Worm (Caenorhabditis elegans) whole organism, L1 larva: ENCODE data around the gene ZK822.10.

Source experiments
- C04F5.9 ChIP-seq: sonication (generic microtip); optimal IDR thresholded peaks from 2 replicates; lab custom pipeline; 2016; ENCODE audit warnings: missing genetic modification characterization, missing compliant biosample characterization
- C16A3.4 ChIP-seq: fragments of 150-350 bp; optimal IDR thresholded peaks from 2 replicates; lab custom pipeline; 2014; ENCODE audit warnings: missing biosample characterization, missing genetic modification characterization
- aha-1 ChIP-seq: fragments of 150-350 bp; optimal IDR thresholded peaks from 2 replicates; lab custom pipeline; 2014; ENCODE audit warnings: missing biosample characterization, missing genetic modification characterization
- aly-2 ChIP-seq: fragments of 150-350 bp; optimal IDR thresholded peaks from 2 replicates; lab custom pipeline; 2014; ENCODE audit warnings: missing biosample characterization, missing genetic modification characterization
- ama-1 ChIP-seq: fragments of 150-350 bp; optimal IDR thresholded peaks from 2 replicates; lab custom pipeline; 2014
- blmp-1 ChIP-seq: fragments of 150-350 bp; optimal IDR thresholded peaks from 2 replicates; lab custom pipeline; 2014; ENCODE audit warnings: missing biosample characterization, missing genetic modification characterization
- ceh-8 ChIP-seq: fragments of 200-800 bp; sonication (Bioruptor generic); optimal IDR thresholded peaks from 2 replicates; lab custom pipeline; 2018; ENCODE audit warnings: mild to moderate bottlenecking, missing genetic modification characterization, moderate library complexity, missing compliant biosample characterization
- ceh-82 ChIP-seq, 3 experiments: fragments of 150-350 bp in 1 of 3; sonication (generic microtip) in 2 of 3; optimal IDR thresholded peaks; 2 replicates each; lab custom pipeline; 2014 to 2017; ENCODE audit warnings: missing biosample characterization in 3 of 3, missing genetic modification characterization in 3 of 3
- ces-1 ChIP-seq: fragments of 150-350 bp; optimal IDR thresholded peaks from 2 replicates; lab custom pipeline; 2014; ENCODE audit warnings: missing biosample characterization, missing genetic modification reagents, missing genetic modification characterization
- dsc-1 ChIP-seq: sonication (generic microtip); optimal IDR thresholded peaks from 2 replicates; lab custom pipeline; 2016; ENCODE audit warnings: mild to moderate bottlenecking, missing genetic modification characterization, missing compliant biosample characterization
- efl-1 ChIP-seq, 4 experiments: fragments of 150-350 bp; optimal IDR thresholded peaks in 3 of 4; peaks in 1 of 4; 1 replicate in 1 of 4; 2 replicates in 3 of 4; lab custom pipeline; 2014; ENCODE audit warnings: missing biosample characterization in 2 of 4, missing genetic modification characterization in 2 of 4, missing genetic modification reagents in 2 of 4
- egl-13 ChIP-seq: sonication (generic microtip); optimal IDR thresholded peaks from 2 replicates; lab custom pipeline; 2016; ENCODE audit warnings: missing genotype, missing genetic modification reagents, missing genetic modification characterization, missing compliant biosample characterization
- egl-27 ChIP-seq, 2 experiments: fragments of 150-350 bp in 1 of 2; sonication (generic microtip); optimal IDR thresholded peaks; 3 replicates each; lab custom pipeline; 2017 to 2018; ENCODE audit warnings: missing biosample characterization in 2 of 2, missing genetic modification characterization in 2 of 2, missing genetic modification reagents in 2 of 2
- elt-2 ChIP-seq: sonication (generic microtip); optimal IDR thresholded peaks from 2 replicates; lab custom pipeline; 2016; ENCODE audit warnings: missing genetic modification characterization, mild to moderate bottlenecking, inconsistent platforms, missing compliant biosample characterization, missing genetic modification reagents
- fkh-4 ChIP-seq: sonication (generic microtip); optimal IDR thresholded peaks from 2 replicates; lab custom pipeline; 2016; ENCODE audit warnings: missing compliant biosample characterization, missing genetic modification characterization, borderline replicate concordance
- fkh-8 ChIP-seq: sonication (generic microtip); optimal IDR thresholded peaks from 2 replicates; lab custom pipeline; 2016; ENCODE audit warnings: mild to moderate bottlenecking, missing genetic modification characterization, missing compliant biosample characterization
- hlh-4 ChIP-seq: sonication (generic microtip); optimal IDR thresholded peaks from 2 replicates; lab custom pipeline; 2016; ENCODE audit warnings: mild to moderate bottlenecking, missing genetic modification characterization, missing compliant biosample characterization
- irx-1 ChIP-seq: sonication (generic microtip); optimal IDR thresholded peaks from 2 replicates; lab custom pipeline; 2016; ENCODE audit warnings: missing genetic modification characterization, missing compliant biosample characterization
- isw-1 ChIP-seq: fragments of 200-800 bp; sonication (Bioruptor generic); IDR thresholded peaks from 2 replicates; pipeline ENCODE4 v1.3.6; 2022; ENCODE audit warnings: missing genetic modification characterization, missing compliant biosample characterization
- jun-1 ChIP-seq: fragments of 150-350 bp; optimal IDR thresholded peaks from 2 replicates; lab custom pipeline; 2014; ENCODE audit warnings: missing biosample characterization, missing genetic modification reagents, missing genetic modification characterization
- lin-13 ChIP-seq: fragments of 150-350 bp; optimal IDR thresholded peaks from 2 replicates; lab custom pipeline; 2014; ENCODE audit warnings: missing biosample characterization, missing genetic modification reagents, missing genetic modification characterization
- lin-15B ChIP-seq: fragments of 150-350 bp; sonication (generic microtip); optimal IDR thresholded peaks from 3 replicates; lab custom pipeline; 2014; ENCODE audit warnings: missing biosample characterization, missing genetic modification characterization
- lin-39 ChIP-seq: fragments of 150-350 bp; optimal IDR thresholded peaks from 2 replicates; lab custom pipeline; 2014; ENCODE audit warnings: missing biosample characterization, missing genetic modification reagents, missing genetic modification characterization
- lir-3 ChIP-seq: sonication (generic microtip); optimal IDR thresholded peaks from 2 replicates; lab custom pipeline; 2016; ENCODE audit warnings: mild to moderate bottlenecking, missing genetic modification characterization, moderate library complexity, missing compliant biosample characterization; ENCODE audit not compliant: poor library complexity
- mab-9 ChIP-seq: fragments of 200-800 bp; sonication (Bioruptor generic); IDR thresholded peaks from 2 replicates; pipeline ENCODE4 v1.3.6; 2022; ENCODE audit warnings: missing genetic modification reagents, missing genetic modification characterization, missing compliant biosample characterization
- mdl-1 ChIP-seq, 2 experiments: fragments of 150-350 bp; optimal IDR thresholded peaks; 2 replicates each; lab custom pipeline; 2014 to 2017; ENCODE audit warnings: missing biosample characterization in 2 of 2, missing genetic modification characterization in 2 of 2, inconsistent platforms in 1 of 2
- nhr-11 ChIP-seq: fragments of 150-350 bp; optimal IDR thresholded peaks from 2 replicates; lab custom pipeline; 2014; ENCODE audit warnings: missing biosample characterization, missing genetic modification characterization
- nhr-19 ChIP-seq: fragments of 200-800 bp; sonication (Bioruptor generic); conservative IDR thresholded peaks from 2 replicates; pipeline ENCODE4 v1.3.6; 2022; ENCODE audit warnings: missing genetic modification characterization, missing compliant biosample characterization
- nhr-20 ChIP-seq: sonication (generic microtip); optimal IDR thresholded peaks from 2 replicates; lab custom pipeline; 2016; ENCODE audit warnings: mild to moderate bottlenecking, missing genetic modification characterization, missing compliant biosample characterization
- nhr-237 ChIP-seq: fragments of 150-350 bp; optimal IDR thresholded peaks from 2 replicates; lab custom pipeline; 2014; ENCODE audit warnings: missing biosample characterization, missing genetic modification characterization
- nhr-76 ChIP-seq: sonication (generic microtip); optimal IDR thresholded peaks from 2 replicates; lab custom pipeline; 2017; ENCODE audit warnings: missing biosample characterization, missing genetic modification characterization
- nhr-77 ChIP-seq: fragments of 150-350 bp; optimal IDR thresholded peaks from 2 replicates; lab custom pipeline; 2014; ENCODE audit warnings: missing biosample characterization, missing genetic modification characterization
- nhr-84 ChIP-seq: sonication (generic microtip); optimal IDR thresholded peaks from 2 replicates; lab custom pipeline; 2017; ENCODE audit warnings: missing biosample characterization, missing genetic modification characterization
- nhr-85 ChIP-seq: sonication (generic microtip); peaks from one replicate; lab custom pipeline; 2016; ENCODE audit warnings: missing genetic modification characterization, inconsistent platforms, missing compliant biosample characterization
- nhr-90 ChIP-seq: sonication (generic microtip); optimal IDR thresholded peaks from 2 replicates; lab custom pipeline; 2016; ENCODE audit warnings: mild to moderate bottlenecking, missing genetic modification characterization, missing compliant biosample characterization; ENCODE audit not compliant: poor library complexity
- pag-3 ChIP-seq: sonication (generic microtip); optimal IDR thresholded peaks from 2 replicates; lab custom pipeline; 2017; ENCODE audit warnings: missing genetic modification characterization, mild to moderate bottlenecking, missing compliant biosample characterization, antibody characterized with exemption, borderline replicate concordance; ENCODE audit not compliant: insufficient read depth
- pax-3 ChIP-seq: fragments of 200-800 bp; sonication (Bioruptor generic); optimal IDR thresholded peaks from 2 replicates; lab custom pipeline; 2018; ENCODE audit warnings: mild to moderate bottlenecking, missing genetic modification characterization, moderate library complexity, missing compliant biosample characterization
- rnt-1 ChIP-seq: sonication (generic microtip); optimal IDR thresholded peaks from 2 replicates; lab custom pipeline; 2016; ENCODE audit warnings: mild to moderate bottlenecking, missing genetic modification characterization, moderate library complexity, missing compliant biosample characterization
- skn-1 ChIP-seq: fragments of 150-350 bp; optimal IDR thresholded peaks from 2 replicates; lab custom pipeline; 2014; ENCODE audit warnings: missing biosample characterization, missing genetic modification characterization
- snpc-4 ChIP-seq: fragments of 150-350 bp; optimal IDR thresholded peaks from 2 replicates; lab custom pipeline; 2014; ENCODE audit warnings: missing biosample characterization, missing genetic modification characterization
- snu-23 ChIP-seq: sonication (generic microtip); optimal IDR thresholded peaks from 2 replicates; lab custom pipeline; 2016; ENCODE audit warnings: missing genetic modification characterization, missing compliant biosample characterization
- sox-4 ChIP-seq: sonication (generic microtip); optimal IDR thresholded peaks from 2 replicates; lab custom pipeline; 2016; ENCODE audit warnings: missing genetic modification characterization, missing compliant biosample characterization
- sup-37 ChIP-seq: fragments of 200-800 bp; sonication (Bioruptor generic); optimal IDR thresholded peaks from 2 replicates; lab custom pipeline; 2018; ENCODE audit warnings: mild to moderate bottlenecking, missing genetic modification characterization, missing compliant biosample characterization
- swsn-7 ChIP-seq: sonication (generic microtip); optimal IDR thresholded peaks from 2 replicates; lab custom pipeline; 2016; ENCODE audit warnings: missing genetic modification characterization, missing compliant biosample characterization
- tbx-2 ChIP-seq: sonication (generic microtip); optimal IDR thresholded peaks from 2 replicates; lab custom pipeline; 2016; ENCODE audit warnings: missing genetic modification characterization, missing compliant biosample characterization
- unc-130 ChIP-seq: fragments of 150-350 bp; optimal IDR thresholded peaks from 2 replicates; lab custom pipeline; 2017; ENCODE audit warnings: missing biosample characterization, missing genetic modification characterization, inconsistent platforms
- unc-62 ChIP-seq: fragments of 150-350 bp; optimal IDR thresholded peaks from 2 replicates; lab custom pipeline; 2014; ENCODE audit warnings: missing biosample characterization, missing genetic modification reagents, missing genetic modification characterization
- unc-86 ChIP-seq: sonication (generic microtip); optimal IDR thresholded peaks from 2 replicates; lab custom pipeline; 2016; ENCODE audit warnings: missing genetic modification characterization, missing compliant biosample characterization
- zip-4 ChIP-seq: fragments of 200-800 bp; sonication (Bioruptor generic); optimal IDR thresholded peaks from 2 replicates; lab custom pipeline; 2018; ENCODE audit warnings: mild to moderate bottlenecking, missing genetic modification characterization, moderate library complexity, missing compliant biosample characterization
- ztf-11 ChIP-seq, 2 experiments: sonication (generic microtip); optimal IDR thresholded peaks; 2 replicates each; lab custom pipeline; 2016 to 2017; ENCODE audit warnings: missing genetic modification characterization in 2 of 2, missing biosample characterization in 1 of 2, missing compliant biosample characterization in 1 of 2
- ztf-4 ChIP-seq: fragments of 150-350 bp; optimal IDR thresholded peaks from 2 replicates; lab custom pipeline; 2014; ENCODE audit warnings: missing biosample characterization, missing genetic modification characterization

The ZK822.10 gene

DNA sequence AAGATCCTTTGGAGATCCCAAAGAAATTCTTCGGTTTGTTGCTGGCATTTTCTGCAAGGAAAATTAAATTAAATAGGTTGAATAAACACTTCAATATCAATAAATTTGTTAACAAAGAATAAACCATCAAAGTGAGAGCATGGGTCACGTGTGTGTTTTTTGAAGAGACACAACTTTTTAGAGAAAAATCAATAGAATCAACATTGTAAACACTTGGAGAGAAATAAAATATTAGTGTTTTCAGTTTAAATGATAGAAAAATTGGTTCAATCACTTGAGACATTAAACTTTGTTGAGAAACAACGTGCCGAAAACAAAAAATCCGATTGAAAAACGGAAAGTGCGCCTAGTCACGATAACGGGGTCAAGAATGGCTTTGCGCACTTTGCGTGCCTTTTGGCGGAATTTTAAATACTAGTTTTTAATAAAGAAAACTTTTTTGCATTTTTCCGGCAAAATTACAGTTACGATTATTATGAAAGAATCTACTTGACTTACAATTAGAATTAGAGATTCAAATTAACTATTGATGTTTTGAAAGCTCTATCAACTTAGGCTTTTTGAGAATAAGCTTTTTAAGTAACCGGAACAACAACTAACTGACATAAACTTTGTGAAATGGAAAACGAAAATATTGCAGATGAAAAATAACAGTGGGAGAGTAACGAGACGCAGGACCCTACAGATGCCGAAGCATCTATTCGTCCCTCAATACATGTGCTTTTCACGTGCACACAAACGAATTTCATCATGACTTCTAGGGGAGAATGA is 44.7 kb downstream of the ZK822.10 start, which contains the start of gene ZK829.7:
Gene ZK829.7 (minus strand): TSS at position 51 of the 771 bp plus-strand sequence.
- TF ChIP-seq lir-3 (peak; percentile 24), sup-37 (GFP tag; lab: Kevin White, UChicago) (peak; percentile 33), rnt-1 (tag; lab: Kevin White, UChicago) (peak; percentile 80), nhr-84 (tag; lab: Kevin White, UChicago) (no peak), nhr-85 (peak; percentile 95), nhr-19 (GFP tag; lab: Robert Waterston, UW) (peak; percentile 83), tbx-2 (tag; lab: Kevin White, UChicago) (peak; percentile 83), nhr-237 (tag; lab: Kevin White, UChicago) (peak; percentile 26), snpc-4 (tag; lab: Kevin White, UChicago) (peak; percentile 40), elt-2 (peak; percentile 76), ama-1 (lab: Kevin White, UChicago) (no peak), ztf-11 (tag; optimal IDR thresholded peaks at IDR 0.05; lab: Kevin White, UChicago) (peak in 1 of 2 experiments; percentile 30), zip-4 (peak; percentile 45), swsn-7 (tag; lab: Kevin White, UChicago) (peak; percentile 81), ceh-8 (GFP tag; lab: Kevin White, UChicago) (peak; percentile 43), nhr-90 (tag; lab: Kevin White, UChicago) (peak; percentile 88), hlh-4 (tag; lab: Kevin White, UChicago) (no peak), skn-1 (tag; lab: Kevin White, UChicago) (peak; percentile 17), jun-1 (peak; percentile 61), ceh-82 (tag; optimal IDR thresholded peaks at IDR 0.05; lab: Kevin White, UChicago) (peak; percentile 65 to 75 (median 70)), isw-1 (peak; percentile 79), lin-15B (tag; lab: Kevin White, UChicago) (peak; percentile 36), egl-13 (tag; lab: Kevin White, UChicago) (peak; percentile 47), aha-1 (tag; lab: Kevin White, UChicago) (no peak), lin-13 (GFP tag; lab: Kevin White, UChicago) (peak; percentile 62), C16A3.4 (peak; percentile 86), ztf-4 (peak; percentile 59), dsc-1 (peak; percentile 84), fkh-8 (peak; percentile 67), nhr-20 (tag; lab: Kevin White, UChicago) (peak; percentile 82), sox-4 (tag; lab: Kevin White, UChicago) (peak; percentile 59), fkh-4 (tag; lab: Kevin White, UChicago) (peak; percentile 29), nhr-11 (peak; percentile 51), irx-1 (tag; lab: Kevin White, UChicago) (peak; percentile 79), pag-3 (tag; lab: Kevin White, UChicago) (no peak), efl-1 (optimal IDR thresholded peaks at IDR 0.05; lab: Kevin White, UChicago) (peak; percentile 90 to 97), efl-1 (GFP tag; optimal IDR thresholded peaks at IDR 0.05 in 1 of 2; lab: Kevin White, UChicago) (peak; percentile 92 to 100), nhr-77 (tag; lab: Kevin White, UChicago) (peak; percentile 61), C04F5.9 (tag; lab: Kevin White, UChicago) (peak; percentile 56), pax-3 (peak; percentile 43), mab-9 (0 out of 2 replicates have a peak, but pooled peaks have one; percentile 32), lin-39 (tag; lab: Kevin White, UChicago) (peak; percentile 66), unc-86 (tag; lab: Kevin White, UChicago) (peak; percentile 75), unc-130 (tag; lab: Kevin White, UChicago) (peak; percentile 68), egl-27 (tag; optimal IDR thresholded peaks at IDR 0.05; lab: Kevin White, UChicago) (no peak), blmp-1 (tag; lab: Kevin White, UChicago) (peak; percentile 70), snu-23 (GFP tag; lab: Kevin White, UChicago) (peak; percentile 80), nhr-76 (no peak), aly-2 (tag; lab: Kevin White, UChicago) (no peak), unc-62 (GFP tag; lab: Kevin White, UChicago) (no peak), mdl-1 (tag; optimal IDR thresholded peaks at IDR 0.05; lab: Kevin White, UChicago) (peak in 1 of 2 experiments; percentile 41), ces-1 (GFP tag; lab: Kevin White, UChicago) (no peak)
